Worm (Caenorhabditis elegans) whole organism, young adult: ENCODE results near the gene F10C1.3.

Source experiments
- F10E7.11 ChIP-seq: sonication (generic microtip); optimal IDR thresholded peaks from 2 replicates; lab custom pipeline; 2017; ENCODE audit warnings: mild to moderate bottlenecking, missing genetic modification characterization, moderate library complexity, missing compliant biosample characterization
- Y53F4B.3 ChIP-seq: fragments of 200-800 bp; sonication (Bioruptor generic); IDR thresholded peaks from 2 replicates; pipeline ENCODE4 v1.3.6; 2022; ENCODE audit warnings: missing genetic modification reagents, missing genetic modification characterization, missing compliant biosample characterization
- ama-1 ChIP-seq, 3 experiments: fragments of 150-350 bp in 1 of 3; sonication (generic microtip) in 2 of 3; optimal IDR thresholded peaks; 2 replicates each; lab custom pipeline; 2014 to 2018; ENCODE audit warnings: missing biosample characterization in 2 of 3, missing genetic modification characterization in 2 of 3, missing genetic modification reagents in 2 of 3
- dpl-1 ChIP-seq: fragments of 150-350 bp; optimal IDR thresholded peaks from 2 replicates; lab custom pipeline; 2014; ENCODE audit warnings: missing biosample characterization, missing genetic modification reagents, missing genetic modification characterization
- lin-40 ChIP-seq: sonication (generic microtip); optimal IDR thresholded peaks from 2 replicates; lab custom pipeline; 2016; ENCODE audit warnings: missing genetic modification characterization, mild to moderate bottlenecking, missing compliant biosample characterization, missing genotype, missing genetic modification reagents
- mcd-1 ChIP-seq: fragments of 200-800 bp; sonication (Bioruptor generic); IDR thresholded peaks from 2 replicates; pipeline ENCODE4 v1.3.6; 2022; ENCODE audit warnings: missing genetic modification reagents, missing genetic modification characterization, missing compliant biosample characterization
- nfya-1 ChIP-seq: sonication (generic microtip); optimal IDR thresholded peaks from 2 replicates; lab custom pipeline; 2017; ENCODE audit warnings: antibody characterized with exemption, missing compliant biosample characterization, missing genetic modification characterization, borderline replicate concordance; ENCODE audit not compliant: insufficient read depth
- nhr-80 ChIP-seq: sonication (generic microtip); optimal IDR thresholded peaks from 2 replicates; lab custom pipeline; 2016; ENCODE audit warnings: missing genetic modification characterization, missing compliant biosample characterization
- ztf-6 ChIP-seq: fragments of 200-800 bp; sonication (Bioruptor generic); IDR thresholded peaks from 2 replicates; pipeline ENCODE4 v1.3.6; 2022; ENCODE audit warnings: missing genetic modification reagents, missing genetic modification characterization, missing compliant biosample characterization

- no peak for TF ChIP-seq F10E7.11 (tag; lab: Kevin White, UChicago)
- no peak for TF ChIP-seq ztf-6 (GFP tag; lab: Robert Waterston, UW)
- TF ChIP-seq dpl-1 (GFP tag; lab: Kevin White, UChicago): no peak
- TF ChIP-seq ama-1 (optimal IDR thresholded peaks at IDR 0.05; lab: Kevin White, UChicago): no peak
- TF ChIP-seq ama-1 (GFP tag; optimal IDR thresholded peaks at IDR 0.05; lab: Kevin White, UChicago): no peak
- TF ChIP-seq mcd-1 (GFP tag; lab: Robert Waterston, UW): no peak
- no peak for TF ChIP-seq nfya-1
- no peak for TF ChIP-seq Y53F4B.3
- TF ChIP-seq lin-40: no peak
- no peak for TF ChIP-seq nhr-80
Measured at ce11 chrII:5717831-5718230, 39.7 kb downstream of the F10C1.3 start, which contains the start of gene zipt-3.
